Worm (Caenorhabditis elegans): ENCODE measurements around the gene Y53F4B.9.

The Y53F4B.9 gene

ce11 chrII:15025599-15026164, 15.5 kb upstream of the Y53F4B.9 start, which contains the start of gene cmtr-1 (continued):
- TF ChIP-seq F39B2.1 (GFP tag; IDR thresholded peaks at IDR 0.05) (peak; percentile 89; the same call in 1 of the 2 replicates), let-526 (GFP tag; IDR thresholded peaks at IDR 0.05) (0 out of 2 replicates have a peak, but pooled peaks have one; percentile 76), cebp-1 (GFP tag; IDR thresholded peaks at IDR 0.05) (no peak), cebp-1 (tag; optimal IDR thresholded peaks at IDR 0.05) (peak; percentile 89), athp-1 (tag; optimal IDR thresholded peaks at IDR 0.05) (peak; percentile 94), Y67H2A.10 (GFP tag; conservative IDR thresholded peaks at IDR 0.05) (no peak), tlf-1 (GFP tag; optimal IDR thresholded peaks at IDR 0.05) (peak; percentile 95), sptf-2 (GFP tag; optimal IDR thresholded peaks at IDR 0.05) (peak; percentile 80), hsf-1 (GFP tag; IDR thresholded peaks at IDR 0.05) (peak; percentile 87), lag-1 (GFP tag; IDR thresholded peaks at IDR 0.05) (0 out of 2 replicates have a peak, but pooled peaks have one; percentile 54), ceh-100 (GFP tag; IDR thresholded peaks at IDR 0.05) (peak; percentile 87), tbp1 (GFP tag; optimal IDR thresholded peaks at IDR 0.05) (peak; percentile 84), rcor-1 (GFP tag; IDR thresholded peaks at IDR 0.05) (peak; percentile 97), B0019.2 (GFP tag; conservative IDR thresholded peaks at IDR 0.05) (peak; percentile 73), xnd-1 (tag; optimal IDR thresholded peaks at IDR 0.05) (peak; percentile 54), hmg-1.2 (GFP tag; IDR thresholded peaks at IDR 0.05) (peak; percentile 100), ztf-26 (tag; optimal IDR thresholded peaks at IDR 0.05) (peak; percentile 92), hmg-20 (GFP tag; IDR thresholded peaks at IDR 0.05) (peak; percentile 92), sdz-38 (tag; optimal IDR thresholded peaks at IDR 0.05) (no peak), mcd-1 (GFP tag; IDR thresholded peaks at IDR 0.05) (peak; percentile 95), lir-1 (GFP tag; conservative IDR thresholded peaks at IDR 0.05) (peak; percentile 79), F49E8.2 (tag; optimal IDR thresholded peaks at IDR 0.05; ENCODE audit: insufficient read depth) (peak; percentile 95), nhr-90 (tag; optimal IDR thresholded peaks at IDR 0.05) (no peak), akir-1 (GFP tag; optimal IDR thresholded peaks at IDR 0.05) (peak; percentile 43), F22D6.2 (tag; optimal IDR thresholded peaks at IDR 0.05) (peak; percentile 74), zim-3 (tag; optimal IDR thresholded peaks at IDR 0.05) (peak; percentile 97), ztf-6 (GFP tag; IDR thresholded peaks at IDR 0.05) (no peak), K12H6.12 (tag; optimal IDR thresholded peaks at IDR 0.05) (peak; percentile 81), snpc-3.4 (tag; optimal IDR thresholded peaks at IDR 0.05) (peak; percentile 99), hlh-26 (GFP tag; conservative IDR thresholded peaks at IDR 0.05) (no peak), dox-1 (GFP tag; IDR thresholded peaks at IDR 0.05) (peak; percentile 98; the same call in 1 of the 2 replicates), lin-54 (GFP tag; optimal IDR thresholded peaks at IDR 0.05) (peak; percentile 96), somi-1 (GFP tag; optimal IDR thresholded peaks at IDR 0.05) (peak; percentile 73), nhr-179 (tag; optimal IDR thresholded peaks at IDR 0.05) (peak; percentile 28), lin-35 (GFP tag; optimal IDR thresholded peaks at IDR 0.05) (peak in 2 of 3 experiments; percentile 63 to 95), nhr-27 (tag; optimal IDR thresholded peaks at IDR 0.05) (no peak), attf-5 (GFP tag; optimal IDR thresholded peaks at IDR 0.05) (peak; percentile 90), lin-40 (tag; optimal IDR thresholded peaks at IDR 0.05) (peak; percentile 98), him-1 (tag; optimal IDR thresholded peaks at IDR 0.05) (peak; percentile 95), Y53G8AR.9 (GFP tag; conservative IDR thresholded peaks at IDR 0.05) (peak; percentile 91), ceh-27 (GFP tag; optimal IDR thresholded peaks at IDR 0.05) (peak; percentile 94), hlh-12 (tag; optimal IDR thresholded peaks at IDR 0.05) (no peak), ztf-3 (GFP tag; optimal IDR thresholded peaks at IDR 0.05) (no peak), die-1 (tag; optimal IDR thresholded peaks at IDR 0.05) (peak; percentile 68), Y53F4B.3 (GFP tag; IDR thresholded peaks at IDR 0.05) (no peak; the same call in 1 of the 2 replicates), chd-7 (tag; optimal IDR thresholded peaks at IDR 0.05) (peak; percentile 86), sea-2 (GFP tag; IDR thresholded peaks at IDR 0.05) (no peak), F55B11.4 (tag; optimal IDR thresholded peaks at IDR 0.05; ENCODE audit: borderline replicate concordance, insufficient read depth) (no peak)
